Worm (Caenorhabditis elegans): ENCODE measurements around the gene R09H10.7.
"Not testable (repeated sequence)": the region's sequence is repeated elsewhere in the genome, so short reads cannot be mapped to it uniquely, and the experiment has no call there.

The R09H10.7 gene

ce11 chrIV:10630953-10631554 lies 10.1 kb downstream of the R09H10.7 start, which contains the start of gene F56C4.4:
F56C4.4 (minus strand) TSS chrIV:10631267.
- peak; percentile 48 for TF ChIP-seq elt-2 (tag; optimal IDR thresholded peaks at IDR 0.05)
- no peak for TF ChIP-seq ceh-6 (GFP tag; optimal IDR thresholded peaks at IDR 0.05)

ce11 chrIV:10636649-10637048 lies 15.7 kb downstream of the R09H10.7 start, which contains the start of gene F56C4.1:
F56C4.1 (plus strand) TSS chrIV:10636949.
- TF ChIP-seq elt-2 (tag; optimal IDR thresholded peaks at IDR 0.05): no peak
- no peak for TF ChIP-seq tbx-2 (tag; optimal IDR thresholded peaks at IDR 0.05)
- TF ChIP-seq rnt-1 (tag; optimal IDR thresholded peaks at IDR 0.05): no peak
- TF ChIP-seq ceh-2 (tag; optimal IDR thresholded peaks at IDR 0.05): no peak
- no peak for TF ChIP-seq ztf-16 (tag; optimal IDR thresholded peaks at IDR 0.05)
- no peak for TF ChIP-seq nfya-1 (tag; optimal IDR thresholded peaks at IDR 0.05)
- no peak for TF ChIP-seq npax-4 (tag; optimal IDR thresholded peaks at IDR 0.05)
- TF ChIP-seq pax-1 (tag; optimal IDR thresholded peaks at IDR 0.05): no peak
- TF ChIP-seq nhr-11 (tag; optimal IDR thresholded peaks at IDR 0.05): no peak

ce11 chrIV:10638977-10639376 lies 18.1 kb downstream of the R09H10.7 start, which contains the start of gene F56C4.2:
F56C4.2 (plus strand) TSS chrIV:10639277.
- TF ChIP-seq ceh-2 (tag; optimal IDR thresholded peaks at IDR 0.05): no peak
- no peak for TF ChIP-seq ama-1 (optimal IDR thresholded peaks at IDR 0.05)
- no peak for TF ChIP-seq tbx-2 (tag; optimal IDR thresholded peaks at IDR 0.05)
- no peak for TF ChIP-seq Y22D7AL.16 (tag; optimal IDR thresholded peaks at IDR 0.05)
- TF ChIP-seq pag-3 (tag; optimal IDR thresholded peaks at IDR 0.05; ENCODE audit: borderline replicate concordance): no peak
- no peak for TF ChIP-seq hlh-8 (tag; optimal IDR thresholded peaks at IDR 0.05)
- no peak for TF ChIP-seq zip-5 (tag; optimal IDR thresholded peaks at IDR 0.05)
- TF ChIP-seq ceh-31 (tag; optimal IDR thresholded peaks at IDR 0.05): no peak
- TF ChIP-seq ceh-30 (tag; optimal IDR thresholded peaks at IDR 0.05): no peak
- no peak for TF ChIP-seq C38D4.7 (GFP tag; optimal IDR thresholded peaks at IDR 0.05)
- no peak for TF ChIP-seq K02D7.2 (tag; optimal IDR thresholded peaks at IDR 0.05)
- no peak for TF ChIP-seq dve-1 (tag; optimal IDR thresholded peaks at IDR 0.05)
- no peak for TF ChIP-seq ets-4 (tag; optimal IDR thresholded peaks at IDR 0.05)
- no peak for TF ChIP-seq sdc-2 (tag; optimal IDR thresholded peaks at IDR 0.05)
- TF ChIP-seq che-1 (tag; optimal IDR thresholded peaks at IDR 0.05): no peak
- TF ChIP-seq syd-9 (tag; optimal IDR thresholded peaks at IDR 0.05): no peak
- no peak for TF ChIP-seq nhr-11 (tag; optimal IDR thresholded peaks at IDR 0.05)
- TF ChIP-seq ref-2 (tag; optimal IDR thresholded peaks at IDR 0.05): no peak
- no peak for TF ChIP-seq ttx-3 (tag; optimal IDR thresholded peaks at IDR 0.05)

ce11 chrIV:10654047-10654446 lies 33.1 kb downstream of the R09H10.7 start, which contains the start of gene glb-19:
glb-19 (minus strand) TSS chrIV:10654147.
- TF ChIP-seq ttx-3 (tag; optimal IDR thresholded peaks at IDR 0.05); dve-1 (tag; optimal IDR thresholded peaks at IDR 0.05); ama-1 (optimal IDR thresholded peaks at IDR 0.05): not testable (repeated sequence)

DNA sequence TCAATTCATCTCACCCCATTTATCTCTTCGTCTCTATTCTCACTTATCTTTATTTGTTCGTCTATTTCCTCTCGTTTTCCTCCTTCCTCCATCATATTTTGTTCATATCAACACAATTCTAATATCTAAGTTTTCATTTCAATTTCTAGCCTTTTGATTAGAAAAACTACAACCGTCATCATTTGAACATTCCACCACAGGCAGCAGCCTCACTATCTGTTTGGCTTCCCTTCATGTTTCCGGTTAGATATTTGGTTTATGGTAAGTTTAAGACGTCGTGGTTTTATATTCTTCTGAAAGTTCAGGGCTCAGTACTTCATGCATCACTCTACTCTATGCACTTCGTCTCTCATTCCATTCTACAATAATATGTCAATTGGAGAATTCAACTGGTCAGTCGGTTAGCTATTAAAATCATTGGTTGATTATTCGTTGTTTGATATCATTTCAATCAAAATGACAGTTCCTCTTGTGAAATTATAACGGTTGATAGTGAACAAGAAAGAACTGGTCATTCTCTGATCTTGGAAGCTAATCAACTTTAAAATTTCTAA lies 35.9 kb downstream of the R09H10.7 start, which contains the start of gene K08C7.1:
Gene K08C7.1, plus strand, starts transcription at position 43 of the 554 bp plus-strand sequence.
- no peak for TF ChIP-seq pag-3 (tag; optimal IDR thresholded peaks at IDR 0.05; ENCODE audit: borderline replicate concordance)
- TF ChIP-seq elt-2 (tag; optimal IDR thresholded peaks at IDR 0.05): no peak
- TF ChIP-seq ceh-48 (tag; optimal IDR thresholded peaks at IDR 0.05): no peak
- TF ChIP-seq gmeb-2 (tag; optimal IDR thresholded peaks at IDR 0.05): no peak
- no peak for TF ChIP-seq rnt-1 (tag; optimal IDR thresholded peaks at IDR 0.05)
- no peak for TF ChIP-seq pax-1 (tag; optimal IDR thresholded peaks at IDR 0.05)
- no peak for TF ChIP-seq nhr-11 (tag; optimal IDR thresholded peaks at IDR 0.05)
- no peak for TF ChIP-seq sox-2 (GFP tag; IDR thresholded peaks at IDR 0.05)
- no peak for TF ChIP-seq dve-1 (tag; optimal IDR thresholded peaks at IDR 0.05)

DNA sequence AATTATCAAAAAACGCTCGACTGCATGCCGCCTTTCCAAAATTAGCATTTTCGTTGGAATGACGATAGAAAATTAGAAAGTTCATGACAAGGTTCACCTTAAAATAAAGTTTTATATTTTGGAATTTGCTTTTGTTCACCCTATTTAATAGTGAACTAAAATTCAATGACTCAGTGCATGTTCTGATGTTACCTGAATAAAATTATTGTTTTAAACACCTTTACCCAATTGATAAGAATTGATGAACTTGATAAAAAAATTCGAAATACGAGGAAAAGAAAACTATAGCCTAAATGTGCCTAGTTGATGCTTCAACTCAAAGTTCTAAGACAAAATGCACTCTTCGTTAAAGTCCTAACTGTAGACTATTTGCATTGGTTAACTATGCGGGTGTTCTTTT lies 40.2 kb downstream of the R09H10.7 start:
- TF ChIP-seq ceh-48 (tag; optimal IDR thresholded peaks at IDR 0.05): no peak
- TF ChIP-seq unc-55 (GFP tag; optimal IDR thresholded peaks at IDR 0.05): no peak
